Fruit fly (Drosophila melanogaster): ENCODE results near the gene CG5250.
A peak's percentile ranks its signal among the peaks of the same experiment; 100 is the strongest.

Gene CG5250

dm6 chr3R:19274028-19274427, 45.0 kb upstream of the CG5250 start (continued):
- no peak for TF ChIP-seq CG5245 (GFP tag; optimal IDR thresholded peaks at IDR 0.05)
- no peak for TF ChIP-seq pnt (GFP tag; optimal IDR thresholded peaks at IDR 0.05)
- no peak for TF ChIP-seq tx (GFP tag; optimal IDR thresholded peaks at IDR 0.05)
- TF ChIP-seq NfI (GFP tag; optimal IDR thresholded peaks at IDR 0.05) = no peak
- no peak for TF ChIP-seq CG2889 (GFP tag; IDR thresholded peaks at IDR 0.05)
- TF ChIP-seq phol (tag; optimal IDR thresholded peaks at IDR 0.05) = peak; percentile 61
- TF ChIP-seq CG14441 (GFP tag; IDR thresholded peaks at IDR 0.05) = no peak
- TF ChIP-seq TFAM (GFP tag; optimal IDR thresholded peaks at IDR 0.05) = no peak
- no peak for TF ChIP-seq NFAT (GFP tag; IDR thresholded peaks at IDR 0.05)
- TF ChIP-seq z (GFP tag; IDR thresholded peaks at IDR 0.05) = no peak
- no peak for TF ChIP-seq inv (GFP tag; IDR thresholded peaks at IDR 0.05; ENCODE audit: partially characterized antibody)
- TF ChIP-seq HLH4C (GFP tag; IDR thresholded peaks at IDR 0.05; ENCODE audit: partially characterized antibody) = no peak
- TF ChIP-seq Dfd (GFP tag; optimal IDR thresholded peaks at IDR 0.05) = no peak
- no peak for TF ChIP-seq al (GFP tag; IDR thresholded peaks at IDR 0.05)
- TF ChIP-seq wdn (GFP tag; IDR thresholded peaks at IDR 0.05) = no peak
- TF ChIP-seq Hr78 (GFP tag; optimal IDR thresholded peaks at IDR 0.05) = no peak
- TF ChIP-seq CG18011 (GFP tag; optimal IDR thresholded peaks at IDR 0.05) = no peak
- no peak for TF ChIP-seq Ets97D (GFP tag; optimal IDR thresholded peaks at IDR 0.05)
- no peak for TF ChIP-seq bowl (GFP tag; IDR thresholded peaks at IDR 0.05)
- no peak for TF ChIP-seq CG14667 (GFP tag; IDR thresholded peaks at IDR 0.05)
- no peak for TF ChIP-seq schlank (tag; optimal IDR thresholded peaks at IDR 0.05)
- no peak for TF ChIP-seq B-H1 (GFP tag; IDR thresholded peaks at IDR 0.05)
- TF ChIP-seq CG3407 (GFP tag; optimal IDR thresholded peaks at IDR 0.05) = peak; percentile 7
- TF ChIP-seq CG8281 (tag; optimal IDR thresholded peaks at IDR 0.05) = no peak
- TF ChIP-seq CG17802 (tag; optimal IDR thresholded peaks at IDR 0.05) = no peak
- TF ChIP-seq her (GFP tag; optimal IDR thresholded peaks at IDR 0.05) = no peak
- no peak for TF ChIP-seq BtbVII (GFP tag; optimal IDR thresholded peaks at IDR 0.05)
- TF ChIP-seq zf30C (GFP tag; optimal IDR thresholded peaks at IDR 0.05) = no peak
- no peak for TF ChIP-seq Sry-β (GFP tag; optimal IDR thresholded peaks at IDR 0.05)
- no peak for TF ChIP-seq ranshi (GFP tag; IDR thresholded peaks at IDR 0.05)
- TF ChIP-seq CG10654 (GFP tag; optimal IDR thresholded peaks at IDR 0.05) = no peak
- no peak for TF ChIP-seq stc (GFP tag; IDR thresholded peaks at IDR 0.05)
- TF ChIP-seq CG9817 (tag; optimal IDR thresholded peaks at IDR 0.05) = no peak
- no peak for TF ChIP-seq exex (tag; optimal IDR thresholded peaks at IDR 0.05)
- no peak for TF ChIP-seq shn (GFP tag; optimal IDR thresholded peaks at IDR 0.05)
- TF ChIP-seq Hsf (GFP tag; optimal IDR thresholded peaks at IDR 0.05) = no peak
- TF ChIP-seq Gug (GFP tag; IDR thresholded peaks at IDR 0.05) = no peak
- no peak for TF ChIP-seq kay (GFP tag; optimal IDR thresholded peaks at IDR 0.05)
- TF ChIP-seq crp (GFP tag; optimal IDR thresholded peaks at IDR 0.05) = no peak
- no peak for TF ChIP-seq Atf-2 (GFP tag; optimal IDR thresholded peaks at IDR 0.05)
- TF ChIP-seq mam (GFP tag; optimal IDR thresholded peaks at IDR 0.05) = no peak
- TF ChIP-seq CG8359 (GFP tag; optimal IDR thresholded peaks at IDR 0.05; ENCODE audit: borderline replicate concordance) = no peak
- no peak for TF ChIP-seq fd64A (GFP tag; optimal IDR thresholded peaks at IDR 0.05)
- no peak for TF ChIP-seq gcm2 (GFP tag; optimal IDR thresholded peaks at IDR 0.05)
- TF ChIP-seq Abd-B (GFP tag; optimal IDR thresholded peaks at IDR 0.05) = no peak
- peak; percentile 9 for TF ChIP-seq CG15696 (tag; optimal IDR thresholded peaks at IDR 0.05)
- peak; percentile 28 for TF ChIP-seq Sox100B (GFP tag; optimal IDR thresholded peaks at IDR 0.05)
- no peak for TF ChIP-seq Bgb (GFP tag; IDR thresholded peaks at IDR 0.05; ENCODE audit: partially characterized antibody)
- TF ChIP-seq gt (GFP tag; IDR thresholded peaks at IDR 0.05) = no peak
- TF ChIP-seq ham (GFP tag; IDR thresholded peaks at IDR 0.05) = no peak
- no peak for TF ChIP-seq dpn (GFP tag; optimal IDR thresholded peaks at IDR 0.05)
- TF ChIP-seq sna (GFP tag; IDR thresholded peaks at IDR 0.05; ENCODE audit: partially characterized antibody) = no peak
